Worm (Caenorhabditis elegans) whole organism, late embryonic: ENCODE measurements around the gene Y5H2A.4.
"Not testable (repeated sequence)": the region's sequence is repeated elsewhere in the genome, so short reads cannot be mapped to it uniquely, and the experiment has no call there.

Experiments used
- C38D4.7 ChIP-seq: fragments of 200-800 bp; sonication (Bioruptor generic); optimal IDR thresholded peaks from 2 replicates; lab custom pipeline; 2018; ENCODE audit warnings: mild to moderate bottlenecking, missing genetic modification characterization, moderate library complexity, missing compliant biosample characterization
- F13H6.1 ChIP-seq: sonication (generic microtip); optimal IDR thresholded peaks from 2 replicates; lab custom pipeline; 2016; ENCODE audit warnings: missing genetic modification characterization, missing compliant biosample characterization
- K09A11.1 ChIP-seq: sonication (generic microtip); optimal IDR thresholded peaks from 2 replicates; lab custom pipeline; 2017; ENCODE audit warnings: antibody characterized with exemption, mild to moderate bottlenecking, missing genetic modification characterization, missing compliant biosample characterization; ENCODE audit not compliant: insufficient read depth
- Y22D7AL.16 ChIP-seq: sonication (generic microtip); optimal IDR thresholded peaks from 2 replicates; lab custom pipeline; 2016; ENCODE audit warnings: missing genetic modification characterization, missing compliant biosample characterization
- ceh-14 ChIP-seq: sonication (generic microtip); optimal IDR thresholded peaks from 2 replicates; lab custom pipeline; 2016; ENCODE audit warnings: missing genotype, missing genetic modification characterization, missing compliant biosample characterization
- ceh-19 ChIP-seq: fragments of 200-800 bp; sonication (Bioruptor generic); optimal IDR thresholded peaks from 2 replicates; lab custom pipeline; 2018; ENCODE audit warnings: mild to moderate bottlenecking, missing genetic modification characterization, missing compliant biosample characterization
- ceh-2 ChIP-seq: sonication (generic microtip); optimal IDR thresholded peaks from 2 replicates; lab custom pipeline; 2016; ENCODE audit warnings: missing genotype, missing genetic modification characterization, missing compliant biosample characterization
- ceh-22 ChIP-seq: sonication (generic microtip); optimal IDR thresholded peaks from 2 replicates; lab custom pipeline; 2017; ENCODE audit warnings: missing biosample characterization, missing genetic modification characterization
- ceh-30 ChIP-seq: fragments of 150-350 bp; optimal IDR thresholded peaks from 2 replicates; lab custom pipeline; 2014; ENCODE audit warnings: missing biosample characterization, missing genetic modification characterization
- ceh-34 ChIP-seq: sonication (generic microtip); optimal IDR thresholded peaks from 2 replicates; lab custom pipeline; 2016; ENCODE audit warnings: mild to moderate bottlenecking, missing genetic modification characterization, missing compliant biosample characterization
- ceh-45 ChIP-seq: fragments of 200-800 bp; sonication (Bioruptor generic); IDR thresholded peaks from 2 replicates; pipeline ENCODE4 v1.3.6; 2022; ENCODE audit warnings: missing genetic modification reagents, missing genetic modification characterization, missing compliant biosample characterization
- ceh-9 ChIP-seq: sonication (generic microtip); optimal IDR thresholded peaks from 2 replicates; lab custom pipeline; 2016; ENCODE audit warnings: mild to moderate bottlenecking, missing genetic modification characterization, inconsistent platforms, missing compliant biosample characterization
- dmd-4 ChIP-seq: sonication (generic microtip); optimal IDR thresholded peaks from 2 replicates; lab custom pipeline; 2016; ENCODE audit warnings: borderline replicate concordance, missing genetic modification characterization, missing compliant biosample characterization
- dve-1 ChIP-seq: sonication (generic microtip); optimal IDR thresholded peaks from 2 replicates; lab custom pipeline; 2017; ENCODE audit warnings: antibody characterized with exemption, mild to moderate bottlenecking, missing genetic modification characterization, missing compliant biosample characterization
- ets-4 ChIP-seq: sonication (generic microtip); optimal IDR thresholded peaks from 2 replicates; lab custom pipeline; 2016; ENCODE audit warnings: missing genetic modification characterization, missing compliant biosample characterization
- fax-1 ChIP-seq: sonication (generic microtip); optimal IDR thresholded peaks from 2 replicates; lab custom pipeline; 2016; ENCODE audit warnings: missing genotype, missing genetic modification characterization, missing compliant biosample characterization
- gmeb-2 ChIP-seq: sonication (generic microtip); optimal IDR thresholded peaks from 2 replicates; lab custom pipeline; 2016; ENCODE audit warnings: missing genetic modification characterization, inconsistent platforms, missing compliant biosample characterization
- hlh-15 ChIP-seq: sonication (generic microtip); optimal IDR thresholded peaks from 2 replicates; lab custom pipeline; 2016; ENCODE audit warnings: missing genetic modification characterization, missing compliant biosample characterization
- hlh-30 ChIP-seq: sonication (generic microtip); optimal IDR thresholded peaks from 2 replicates; lab custom pipeline; 2017; ENCODE audit warnings: antibody characterized with exemption, missing genetic modification characterization, missing compliant biosample characterization; ENCODE audit not compliant: insufficient read depth
- hlh-8 ChIP-seq: sonication (generic microtip); optimal IDR thresholded peaks from 2 replicates; lab custom pipeline; 2016; ENCODE audit warnings: missing genotype, missing genetic modification characterization, missing compliant biosample characterization
- lin-11 ChIP-seq: fragments of 200-800 bp; sonication (Bioruptor generic); optimal IDR thresholded peaks from 2 replicates; lab custom pipeline; 2018; ENCODE audit warnings: mild to moderate bottlenecking, missing genetic modification characterization, missing compliant biosample characterization
- nfya-1 ChIP-seq: sonication (generic microtip); optimal IDR thresholded peaks from 2 replicates; lab custom pipeline; 2017; ENCODE audit warnings: missing genetic modification characterization, mild to moderate bottlenecking, missing compliant biosample characterization, antibody characterized with exemption, moderate library complexity
- nhr-11 ChIP-seq: fragments of 150-350 bp; optimal IDR thresholded peaks from 2 replicates; lab custom pipeline; 2014; ENCODE audit warnings: missing biosample characterization, missing genetic modification characterization
- nhr-232 ChIP-seq: sonication (generic microtip); optimal IDR thresholded peaks from 2 replicates; lab custom pipeline; 2016; ENCODE audit warnings: missing genetic modification characterization, missing compliant biosample characterization
- npax-4 ChIP-seq: sonication (generic microtip); optimal IDR thresholded peaks from 2 replicates; lab custom pipeline; 2016; ENCODE audit warnings: missing genetic modification characterization, missing compliant biosample characterization
- pag-3 ChIP-seq: sonication (generic microtip); optimal IDR thresholded peaks from 2 replicates; lab custom pipeline; 2016; ENCODE audit warnings: missing compliant biosample characterization, missing genetic modification characterization, borderline replicate concordance
- pat-9 ChIP-seq: fragments of 200-800 bp; sonication (Bioruptor generic); optimal IDR thresholded peaks from 2 replicates; lab custom pipeline; 2018; ENCODE audit warnings: mild to moderate bottlenecking, missing genetic modification characterization, moderate library complexity, missing compliant biosample characterization
- pha-2 ChIP-seq: sonication (generic microtip); optimal IDR thresholded peaks from 2 replicates; lab custom pipeline; 2017; ENCODE audit warnings: mild to moderate bottlenecking, missing genetic modification characterization, missing compliant biosample characterization
- pha-4 ChIP-seq: fragments of 150-350 bp; optimal IDR thresholded peaks from 2 replicates; lab custom pipeline; 2018; ENCODE audit warnings: missing biosample characterization, missing genetic modification reagents, missing genetic modification characterization
- pqm-1 ChIP-seq: sonication (generic microtip); optimal IDR thresholded peaks from 2 replicates; lab custom pipeline; 2016; ENCODE audit warnings: missing genetic modification characterization, missing compliant biosample characterization
- rnt-1 ChIP-seq: sonication (generic microtip); optimal IDR thresholded peaks from 2 replicates; lab custom pipeline; 2016; ENCODE audit warnings: missing genetic modification characterization, missing compliant biosample characterization
- sox-2 ChIP-seq: fragments of 200-800 bp; sonication (Bioruptor generic); IDR thresholded peaks from 2 replicates; pipeline ENCODE4 v1.3.6; 2022; ENCODE audit warnings: missing genetic modification reagents, missing genetic modification characterization, missing compliant biosample characterization
- sox-4 ChIP-seq: sonication (generic microtip); optimal IDR thresholded peaks from 2 replicates; lab custom pipeline; 2017; ENCODE audit warnings: mild to moderate bottlenecking, missing genetic modification characterization, inconsistent platforms, missing compliant biosample characterization
- syd-9 ChIP-seq: sonication (generic microtip); optimal IDR thresholded peaks from 2 replicates; lab custom pipeline; 2016; ENCODE audit warnings: mild to moderate bottlenecking, missing genetic modification characterization, moderate library complexity, missing compliant biosample characterization
- ztf-16 ChIP-seq: sonication (generic microtip); optimal IDR thresholded peaks from 2 replicates; lab custom pipeline; 2017; ENCODE audit warnings: missing genetic modification characterization, missing compliant biosample characterization

Y5H2A.4 gene

DNA sequence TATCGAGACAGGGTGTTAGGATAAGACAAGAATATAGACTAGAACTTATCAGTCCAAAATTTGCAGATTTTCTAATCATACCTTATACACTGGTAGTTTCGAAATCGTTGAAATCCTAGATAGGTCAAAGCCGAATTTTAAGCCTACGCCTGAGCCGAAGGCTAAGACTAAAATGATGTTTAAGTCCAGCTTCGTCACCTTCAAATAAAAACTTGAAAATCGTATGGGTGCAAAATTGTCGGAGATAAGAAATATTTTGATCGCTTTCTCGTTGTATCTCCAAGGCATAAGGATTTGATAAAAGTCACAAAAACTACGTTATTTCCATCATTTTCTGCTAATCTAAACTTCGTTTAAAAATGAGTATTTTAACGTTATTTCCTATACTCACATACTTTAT is 13.5 kb downstream of the Y5H2A.4 start, which contains the start of gene F41B5.12 (continued):
- TF ChIP-seq ets-4 (tag; lab: Kevin White, UChicago) (no peak), pqm-1 (tag; lab: Kevin White, UChicago) (no peak), pag-3 (tag; lab: Kevin White, UChicago) (no peak), nhr-232 (tag; lab: Kevin White, UChicago) (no peak)

DNA sequence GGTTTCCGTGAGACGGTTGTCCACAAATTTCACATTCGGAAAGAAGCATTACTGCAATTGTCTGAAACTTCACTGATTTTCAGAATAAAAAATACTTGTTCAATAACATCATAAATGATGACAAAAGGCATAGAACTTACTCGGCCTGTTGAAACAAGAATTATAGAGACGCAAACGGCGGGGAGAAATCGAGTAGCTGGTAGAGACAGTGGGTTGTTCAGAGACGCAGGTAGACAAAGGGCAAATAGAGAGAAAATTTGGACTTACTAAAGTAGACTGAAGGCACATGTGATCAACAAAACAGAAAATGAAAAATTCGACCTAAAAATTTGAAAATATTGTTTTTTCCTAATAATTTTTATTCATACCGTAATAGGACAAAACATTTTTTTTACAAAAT is 14.4 kb downstream of the Y5H2A.4 start, which contains the start of gene nhr-182:
TSS of gene nhr-182 (minus strand) at position 178 of the 400 bp plus-strand sequence.
- TF ChIP-seq pha-2 (no peak), K09A11.1 (no peak), Y22D7AL.16 (no peak), ceh-2 (tag; lab: Kevin White, UChicago) (no peak), ceh-34 (tag; lab: Kevin White, UChicago) (no peak), rnt-1 (tag; lab: Kevin White, UChicago) (no peak), ceh-19 (GFP tag; lab: Kevin White, UChicago) (no peak)

DNA sequence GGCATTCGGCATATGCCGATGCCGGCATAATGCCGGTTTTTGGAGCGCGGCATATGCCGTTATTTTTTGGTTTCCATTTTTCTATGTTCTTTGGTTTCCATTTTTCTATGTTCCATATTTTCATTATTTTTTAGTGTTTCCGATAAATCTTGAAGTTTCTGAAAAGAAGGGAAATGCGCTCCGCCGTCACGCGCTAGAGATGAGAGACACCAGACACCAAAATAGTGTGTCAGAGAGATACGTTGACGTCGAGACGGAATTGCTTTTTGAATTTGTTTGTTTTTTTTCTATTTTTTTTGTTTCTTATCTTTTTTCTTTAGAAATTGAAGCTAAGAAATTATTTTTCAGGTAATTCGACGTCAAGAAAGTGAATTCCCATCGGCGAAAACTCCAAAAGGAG is 19.0 kb downstream of the Y5H2A.4 start, which contains the start of gene F41B5.1:
TSS of gene F41B5.1 (plus strand) at position 343 of the 400 bp plus-strand sequence.
- TF ChIP-seq Y22D7AL.16; npax-4 (tag; lab: Kevin White, UChicago); pag-3 (tag; lab: Kevin White, UChicago): not testable (repeated sequence)

DNA sequence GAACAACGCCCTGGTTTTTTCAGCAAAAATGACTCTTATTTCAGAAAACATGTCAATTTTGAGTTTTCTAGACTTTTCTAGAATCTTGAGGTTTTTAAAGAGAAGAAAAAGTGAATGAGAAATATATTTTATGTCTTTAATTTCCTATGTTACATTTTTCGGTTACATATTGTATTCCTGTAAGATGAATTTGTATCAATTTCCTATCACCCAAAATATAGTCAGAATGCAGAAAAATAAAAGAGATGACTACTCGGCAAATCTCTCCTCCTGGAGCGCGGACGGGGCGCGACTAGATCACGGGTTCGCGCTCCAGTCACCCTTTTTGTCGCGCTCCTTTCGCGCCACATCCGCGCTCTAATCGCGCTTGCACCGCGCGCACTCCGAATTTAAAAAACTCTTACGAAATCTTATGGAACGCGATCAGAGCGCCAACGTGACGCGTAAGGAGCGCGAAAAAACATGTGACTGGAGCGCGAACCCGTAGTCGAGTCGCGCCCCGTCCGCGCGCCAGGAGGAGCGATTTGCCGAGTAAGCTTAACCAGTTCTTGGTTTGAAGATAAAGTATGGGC is 19.5 kb downstream of the Y5H2A.4 start, which contains the start of gene str-253:
TSS of gene str-253 (minus strand) at position 51 of the 572 bp plus-strand sequence.
- no peak for TF ChIP-seq fax-1 (tag; lab: Kevin White, UChicago)
- TF ChIP-seq ceh-9: no peak
- TF ChIP-seq lin-11 (tag; lab: Kevin White, UChicago): no peak
- TF ChIP-seq pat-9 (tag; lab: Kevin White, UChicago): no peak
- no peak for TF ChIP-seq dve-1
- no peak for TF ChIP-seq hlh-8
- no peak for TF ChIP-seq ceh-19 (GFP tag; lab: Kevin White, UChicago)
- TF ChIP-seq npax-4 (tag; lab: Kevin White, UChicago): no peak
- TF ChIP-seq, all 69 proteins: peak for 0

DNA sequence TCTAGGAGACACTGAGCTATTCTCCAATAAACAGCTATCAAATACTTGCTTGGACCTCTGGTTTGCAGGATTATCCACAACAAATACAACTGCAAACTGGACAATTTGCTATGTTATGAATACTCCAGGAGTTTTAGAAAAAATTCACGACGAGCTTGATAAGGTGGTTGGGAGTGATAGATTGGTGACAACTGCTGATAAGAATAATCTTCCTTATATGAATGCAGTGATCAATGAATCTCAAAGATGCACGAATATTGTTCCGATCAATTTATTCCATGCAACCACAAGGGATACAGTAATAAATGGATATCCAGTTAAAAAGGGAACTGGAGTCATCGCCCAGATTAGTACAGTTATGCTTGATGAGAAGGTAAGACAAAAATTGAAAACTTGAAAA is 22.4 kb downstream of the Y5H2A.4 start:
- TF ChIP-seq pat-9 (tag; lab: Kevin White, UChicago) (no peak), hlh-8 (no peak), pha-2 (no peak), rnt-1 (tag; lab: Kevin White, UChicago) (no peak), Y22D7AL.16 (no peak)

DNA sequence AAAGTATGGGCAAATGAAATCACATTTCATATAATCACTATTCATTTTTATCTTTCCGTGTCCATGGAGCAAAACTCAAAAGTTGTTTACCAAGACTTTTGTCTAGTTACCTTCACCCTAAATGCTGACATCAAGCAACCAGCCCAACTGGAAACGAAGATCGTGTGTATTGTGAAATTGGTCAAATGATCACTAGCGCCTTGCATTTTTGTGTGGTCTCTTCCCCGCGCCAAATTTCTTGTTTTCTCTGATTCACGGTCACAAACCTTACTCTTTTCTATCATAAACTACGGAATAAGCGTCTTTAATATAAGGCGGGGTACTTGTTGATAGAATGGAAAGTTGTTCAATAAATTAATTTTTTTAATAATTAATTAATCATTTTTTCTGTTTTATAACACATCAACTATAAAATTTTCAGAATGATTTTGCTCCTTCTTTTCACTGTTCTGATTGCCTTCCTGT is 24.0 kb downstream of the Y5H2A.4 start, which contains the start of gene cyp-33C7:
TSS of gene cyp-33C7 (plus strand) at position 415 of the 465 bp plus-strand sequence.
- TF ChIP-seq ceh-45 (no peak), ceh-30 (no peak), ceh-14 (tag; lab: Kevin White, UChicago) (no peak), nfya-1 (no peak), ztf-16 (no peak), hlh-15 (tag; lab: Kevin White, UChicago) (no peak), syd-9 (no peak), dmd-4 (tag; lab: Kevin White, UChicago) (no peak), pag-3 (tag; lab: Kevin White, UChicago) (no peak), gmeb-2 (tag; lab: Kevin White, UChicago) (no peak), nhr-11 (tag; lab: Kevin White, UChicago) (no peak)
- TF ChIP-seq, all 69 proteins: peak for 0

DNA sequence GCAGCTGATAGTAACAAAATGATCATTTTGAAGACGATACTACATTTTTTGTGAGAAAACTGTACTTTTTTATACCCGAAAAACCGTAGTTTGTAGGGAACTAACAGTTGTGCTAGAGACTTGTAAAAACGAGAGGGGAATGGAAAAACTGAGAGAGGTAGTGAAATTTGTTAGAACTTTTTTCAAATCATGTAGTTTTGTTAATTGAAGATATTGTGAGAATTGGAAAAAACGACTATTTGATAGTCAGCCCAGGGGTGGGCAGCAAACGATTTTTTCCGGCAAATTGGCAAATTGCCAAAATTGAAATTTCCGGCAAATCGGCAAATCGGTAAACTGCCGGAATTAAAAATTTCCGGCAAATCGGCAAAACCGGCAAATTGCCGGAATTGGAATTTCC is 24.8 kb downstream of the Y5H2A.4 start, which contains the start of gene cyp-33C6:
TSS of gene cyp-33C6 (minus strand) at position 101 of the 400 bp plus-strand sequence.
- TF ChIP-seq F13H6.1 (no peak), pat-9 (tag; lab: Kevin White, UChicago) (no peak), nhr-232 (tag; lab: Kevin White, UChicago) (no peak), fax-1 (tag; lab: Kevin White, UChicago) (no peak), ceh-22 (tag; lab: Kevin White, UChicago) (no peak), nhr-11 (tag; lab: Kevin White, UChicago) (no peak), ceh-2 (tag; lab: Kevin White, UChicago) (no peak), ceh-14 (tag; lab: Kevin White, UChicago) (no peak), ceh-9 (no peak), sox-4 (tag; lab: Kevin White, UChicago) (no peak), gmeb-2 (tag; lab: Kevin White, UChicago) (no peak), C38D4.7 (GFP tag; lab: Kevin White, UChicago) (no peak), hlh-30 (tag; lab: Kevin White, UChicago) (no peak), pha-4 (tag; lab: Kevin White, UChicago) (no peak), sox-2 (GFP tag; lab: Robert Waterston, UW) (no peak), syd-9 (no peak)
